Worm (Caenorhabditis elegans): Measurements from ENCODE around the gene C36E8.6.

The C36E8.6 gene

ce11 chrIII:3979980-3980631 is 7.8 kb upstream of the C36E8.6 start (continued):
- TF ChIP-seq mxl-2 (GFP tag; conservative IDR thresholded peaks at IDR 0.05) (no peak), unc-62 (GFP tag; optimal IDR thresholded peaks at IDR 0.05 in 1 of 2) (peak in 1 of 2 experiments; percentile 44), unc-62 (tag; optimal IDR thresholded peaks at IDR 0.05) (no peak), daf-16 (GFP tag; optimal IDR thresholded peaks at IDR 0.05) (peak; percentile 60 to 71), daf-16 (tag; optimal IDR thresholded peaks at IDR 0.05) (peak; percentile 95), lin-15B (tag; optimal IDR thresholded peaks at IDR 0.05) (no peak), tag-97 (GFP tag; IDR thresholded peaks at IDR 0.05) (no peak), dmd-6 (GFP tag; IDR thresholded peaks at IDR 0.05) (peak; percentile 53), ceh-44 (GFP tag; IDR thresholded peaks at IDR 0.05) (no peak), hmg-1.1 (GFP tag; IDR thresholded peaks at IDR 0.05) (peak; percentile 90), attf-4 (tag; optimal IDR thresholded peaks at IDR 0.05) (peak; percentile 42), aly-2 (tag; optimal IDR thresholded peaks at IDR 0.05) (no peak), saeg-2 (GFP tag; IDR thresholded peaks at IDR 0.05) (no peak), Y5F2A.4 (GFP tag; optimal IDR thresholded peaks at IDR 0.05) (no peak), madf-5 (GFP tag; IDR thresholded peaks at IDR 0.05) (no peak), ceh-28 (tag; optimal IDR thresholded peaks at IDR 0.05) (no peak), ctbp-1 (GFP tag; IDR thresholded peaks at IDR 0.05) (peak; percentile 58; the same call in 1 of the 2 replicates), Y105C5A.15 (GFP tag; IDR thresholded peaks at IDR 0.05) (no peak), F26F4.8 (GFP tag; conservative IDR thresholded peaks at IDR 0.05) (no peak), dmd-8 (GFP tag; IDR thresholded peaks at IDR 0.05) (0 out of 2 replicates have a peak, but pooled peaks have one; percentile 10)

ce11 chrIII:3984049-3984484 is 3.8 kb upstream of the C36E8.6 start:
- TF ChIP-seq rbr-2 (tag; optimal IDR thresholded peaks at IDR 0.05) (peak; percentile 76), hlh-30 (tag; optimal IDR thresholded peaks at IDR 0.05; ENCODE audit: insufficient read depth) (peak; percentile 66), mdt-29 (GFP tag; IDR thresholded peaks at IDR 0.05) (no peak), dmd-6 (GFP tag; IDR thresholded peaks at IDR 0.05) (peak; percentile 39), ama-1 (optimal IDR thresholded peaks at IDR 0.05) (no peak), set-16 (GFP tag; IDR thresholded peaks at IDR 0.05) (peak; percentile 72), nhr-11 (tag; optimal IDR thresholded peaks at IDR 0.05) (peak; percentile 39), lin-13 (GFP tag; optimal IDR thresholded peaks at IDR 0.05) (no peak), daf-12 (tag; optimal IDR thresholded peaks at IDR 0.05) (no peak), nhr-237 (tag; optimal IDR thresholded peaks at IDR 0.05) (no peak), daf-19 (GFP tag; conservative IDR thresholded peaks at IDR 0.05) (no peak), dmd-8 (GFP tag; IDR thresholded peaks at IDR 0.05) (no peak), ctbp-1 (GFP tag; IDR thresholded peaks at IDR 0.05) (no peak), cey-2 (tag; optimal IDR thresholded peaks at IDR 0.05; ENCODE audit: borderline replicate concordance, insufficient read depth) (no peak), lir-3 (tag; optimal IDR thresholded peaks at IDR 0.05) (no peak), ZK337.2 (GFP tag; IDR thresholded peaks at IDR 0.05) (no peak), snpc-4 (tag; optimal IDR thresholded peaks at IDR 0.05) (no peak), mxl-3 (GFP tag; optimal IDR thresholded peaks at IDR 0.05) (peak; percentile 75), F10B5.3 (tag; optimal IDR thresholded peaks at IDR 0.05) (no peak), unc-130 (GFP tag; optimal IDR thresholded peaks at IDR 0.05) (no peak), F49E8.2 (tag; optimal IDR thresholded peaks at IDR 0.05; ENCODE audit: borderline replicate concordance) (no peak), dpl-1 (GFP tag; optimal IDR thresholded peaks at IDR 0.05) (no peak), spr-1 (tag; optimal IDR thresholded peaks at IDR 0.05) (no peak), lin-38 (GFP tag; IDR thresholded peaks at IDR 0.05) (no peak), pqm-1 (tag; optimal IDR thresholded peaks at IDR 0.05) (no peak), Y48G9A.11 (GFP tag; IDR thresholded peaks at IDR 0.05) (no peak), dve-1 (tag; optimal IDR thresholded peaks at IDR 0.05; ENCODE audit: insufficient read depth) (no peak), lin-39 (tag; optimal IDR thresholded peaks at IDR 0.05) (no peak), madf-5 (GFP tag; IDR thresholded peaks at IDR 0.05) (no peak), unc-39 (tag; optimal IDR thresholded peaks at IDR 0.05) (no peak), ceh-20 (GFP tag; IDR thresholded peaks at IDR 0.05) (no peak), fos-1 (tag; optimal IDR thresholded peaks at IDR 0.05) (no peak), hmg-1.1 (GFP tag; IDR thresholded peaks at IDR 0.05) (peak; percentile 56), F37D6.2 (tag; optimal IDR thresholded peaks at IDR 0.05) (peak; percentile 31), zfp-2 (tag; optimal IDR thresholded peaks at IDR 0.05) (no peak), daf-16 (GFP tag; optimal IDR thresholded peaks at IDR 0.05) (peak in 1 of 2 experiments; percentile 94), daf-16 (tag; optimal IDR thresholded peaks at IDR 0.05) (no peak)

All from whole organism, L4 larva.